Fruit fly (Drosophila melanogaster) whole organism, embryonic: ENCODE data around the gene Tep4.
A peak's percentile ranks its signal among the peaks of the same experiment; 100 is the strongest.

Experiments used
- Bgb ChIP-seq: fragments of 200-800 bp; sonication (Bioruptor generic); IDR thresholded peaks from 2 replicates; pipeline ENCODE4 v1.3.6; 2022; ENCODE audit warnings: missing biosample characterization, missing genetic modification characterization; ENCODE audit not compliant: partially characterized antibody
- C15 ChIP-seq: fragments of 200-800 bp; sonication (Bioruptor generic); IDR thresholded peaks from 3 replicates; pipeline ENCODE4 v1.3.6; 2022; ENCODE audit warnings: missing biosample characterization, missing genetic modification characterization
- CG10147 ChIP-seq: fragments of 200-800 bp; sonication (Bioruptor generic); optimal IDR thresholded peaks from 2 replicates; lab custom pipeline; 2019; ENCODE audit warnings: missing biosample characterization, mild to moderate bottlenecking, missing genetic modification characterization, moderate library complexity
- CG10321 ChIP-seq: fragments of 200-800 bp; sonication (Bioruptor generic); IDR thresholded peaks from 2 replicates; pipeline ENCODE4 v1.3.6; 2022; ENCODE audit warnings: missing biosample characterization, missing genetic modification characterization
- CG11456 ChIP-seq: fragments of 200-800 bp; sonication (Bioruptor generic); IDR thresholded peaks from 3 replicates; pipeline ENCODE4 v1.3.6; 2022; ENCODE audit warnings: missing biosample characterization, missing genetic modification characterization
- CG12391 ChIP-seq: fragments of 200-800 bp; sonication (Bioruptor generic); optimal IDR thresholded peaks from 3 replicates; lab custom pipeline; 2018; ENCODE audit warnings: missing biosample characterization, mild to moderate bottlenecking, missing genetic modification characterization, moderate library complexity
- CG12769 ChIP-seq: fragments of 200-800 bp; sonication (Bioruptor generic); optimal IDR thresholded peaks from 2 replicates; lab custom pipeline; 2019; ENCODE audit warnings: missing biosample characterization, mild to moderate bottlenecking, missing genetic modification characterization, moderate library complexity
- CG14014 ChIP-seq: fragments of 200-800 bp; sonication (Bioruptor generic); IDR thresholded peaks from 2 replicates; pipeline ENCODE4 v1.3.6; 2022; ENCODE audit warnings: missing biosample characterization, missing genetic modification characterization
- CG14050 ChIP-seq: fragments of 200-800 bp; sonication (Bioruptor generic); IDR thresholded peaks from 3 replicates; pipeline ENCODE4 v1.3.6; 2022; ENCODE audit warnings: missing biosample characterization, missing genetic modification characterization
- CG14710 ChIP-seq: fragments of 200-800 bp; sonication (Bioruptor generic); optimal IDR thresholded peaks from 3 replicates; lab custom pipeline; 2019; ENCODE audit warnings: missing biosample characterization, mild to moderate bottlenecking, missing genetic modification characterization, moderate library complexity
- CG15514 ChIP-seq: fragments of 200-800 bp; sonication (Bioruptor generic); optimal IDR thresholded peaks from 3 replicates; lab custom pipeline; 2017; ENCODE audit warnings: missing biosample characterization, missing genetic modification characterization, mild to moderate bottlenecking, moderate library complexity, missing genetic modification reagents
- CG18599 ChIP-seq: fragments of 200-800 bp; sonication (Bioruptor generic); optimal IDR thresholded peaks from 3 replicates; lab custom pipeline; 2017; ENCODE audit warnings: missing biosample characterization, missing genetic modification characterization, mild to moderate bottlenecking, moderate library complexity, missing genetic modification reagents
- CG2678 ChIP-seq: fragments of 200-800 bp; sonication (Bioruptor generic); optimal IDR thresholded peaks from 3 replicates; lab custom pipeline; 2019; ENCODE audit warnings: missing biosample characterization, mild to moderate bottlenecking, missing genetic modification characterization, moderate library complexity
- CG3163 ChIP-seq: fragments of 200-800 bp; sonication (Bioruptor generic); optimal IDR thresholded peaks from 3 replicates; lab custom pipeline; 2016; ENCODE audit warnings: missing biosample characterization, missing genetic modification characterization
- CG3847 ChIP-seq: fragments of 200-800 bp; sonication (Bioruptor generic); IDR thresholded peaks from 2 replicates; pipeline ENCODE4 v1.3.6; 2022; ENCODE audit warnings: missing biosample characterization, missing genetic modification characterization
- CG3995 ChIP-seq: fragments of 200-800 bp; sonication (Bioruptor generic); optimal IDR thresholded peaks from 3 replicates; lab custom pipeline; 2016; ENCODE audit warnings: missing biosample characterization, missing genetic modification characterization
- CG4424 ChIP-seq: fragments of 200-800 bp; sonication (Bioruptor generic); optimal IDR thresholded peaks from 3 replicates; lab custom pipeline; 2016; ENCODE audit warnings: missing biosample characterization, missing genetic modification characterization
- CG4820 ChIP-seq: fragments of 200-800 bp; sonication (Bioruptor generic); optimal IDR thresholded peaks from 3 replicates; lab custom pipeline; 2016; ENCODE audit warnings: missing biosample characterization, missing genetic modification characterization
- CG6765 ChIP-seq: fragments of 200-800 bp; sonication (Bioruptor generic); optimal IDR thresholded peaks from 3 replicates; lab custom pipeline; 2017; ENCODE audit warnings: missing biosample characterization, mild to moderate bottlenecking, missing genetic modification characterization
- CG6791 ChIP-seq: fragments of 200-800 bp; sonication (Bioruptor generic); IDR thresholded peaks from 3 replicates; pipeline ENCODE4 v1.3.6; 2022; ENCODE audit warnings: missing biosample characterization, missing genetic modification characterization; ENCODE audit not compliant: partially characterized antibody
- CG7357 ChIP-seq: fragments of 200-800 bp; sonication (Bioruptor generic); IDR thresholded peaks from 3 replicates; pipeline ENCODE4 v1.3.6; 2022; ENCODE audit warnings: missing biosample characterization, missing genetic modification characterization
- CG9437 ChIP-seq: fragments of 200-800 bp; sonication (Bioruptor generic); optimal IDR thresholded peaks from 2 replicates; lab custom pipeline; 2018; ENCODE audit warnings: missing biosample characterization, mild to moderate bottlenecking, missing genetic modification characterization
- D19A ChIP-seq: fragments of 200-800 bp; optimal IDR thresholded peaks from 3 replicates; lab custom pipeline; 2019; ENCODE audit warnings: missing biosample characterization, mild to moderate bottlenecking, missing genetic modification characterization, moderate library complexity
- Dip3 ChIP-seq: fragments of 200-800 bp; sonication (Bioruptor generic); optimal IDR thresholded peaks from 3 replicates; lab custom pipeline; 2016; ENCODE audit warnings: missing biosample characterization, missing genetic modification characterization
- E2f2 ChIP-seq: fragments of 200-800 bp; sonication (Bioruptor generic); IDR thresholded peaks from 2 replicates; pipeline ENCODE4 v1.3.6; 2022; ENCODE audit warnings: missing biosample characterization, missing genetic modification characterization
- Gug ChIP-seq: fragments of 200-800 bp; sonication (Bioruptor generic); IDR thresholded peaks from 4 replicates; pipeline ENCODE4 v1.3.6; 2022; ENCODE audit warnings: missing biosample characterization, missing genetic modification characterization
- Hsf ChIP-seq: fragments of 200-800 bp; sonication (Bioruptor generic); optimal IDR thresholded peaks from 3 replicates; lab custom pipeline; 2016; ENCODE audit warnings: missing biosample characterization, missing genetic modification characterization
- NFAT ChIP-seq: fragments of 200-800 bp; sonication (Bioruptor generic); IDR thresholded peaks from 2 replicates; pipeline ENCODE4 v1.3.6; 2022; ENCODE audit warnings: missing biosample characterization, missing genetic modification characterization
- Nf-YC ChIP-seq: fragments of 200-800 bp; optimal IDR thresholded peaks from 3 replicates; lab custom pipeline; 2019; ENCODE audit warnings: missing biosample characterization, mild to moderate bottlenecking, missing genetic modification characterization, moderate library complexity
- Side ChIP-seq: fragments of 200-800 bp; sonication (Bioruptor generic); optimal IDR thresholded peaks from 2 replicates; lab custom pipeline; 2016; ENCODE audit warnings: missing biosample characterization, missing genetic modification characterization
- br ChIP-seq: fragments of >200 bp; optimal IDR thresholded peaks from 2 replicates; lab custom pipeline; 2017
- bsh ChIP-seq, 2 experiments: fragments of 200-800 bp; sonication (Bioruptor generic); optimal IDR thresholded peaks; 2 replicates each; lab custom pipeline; 2017 to 2018; ENCODE audit warnings: mild to moderate bottlenecking in 2 of 2, missing biosample characterization in 2 of 2, missing genetic modification characterization in 2 of 2, moderate library complexity in 1 of 2
- cad ChIP-seq: fragments of >200 bp; optimal IDR thresholded peaks from 2 replicates; lab custom pipeline; 2017; ENCODE audit warnings: missing biosample characterization, missing genetic modification characterization
- chn ChIP-seq: fragments of 200-800 bp; sonication (Bioruptor generic); optimal IDR thresholded peaks from 2 replicates; lab custom pipeline; 2016; ENCODE audit warnings: missing biosample characterization, missing genetic modification characterization
- gro ChIP-seq: fragments of 200-800 bp; sonication (Bioruptor generic); optimal IDR thresholded peaks from 2 replicates; lab custom pipeline; 2016; ENCODE audit warnings: missing biosample characterization, missing genetic modification characterization
- hkb ChIP-seq, 2 experiments: fragments of 200-800 bp in 1 of 2; fragments of >200 bp in 1 of 2; sonication (Bioruptor generic) in 1 of 2; IDR thresholded peaks in 1 of 2; optimal IDR thresholded peaks in 1 of 2; 2 replicates each; pipeline versions ENCODE4 v1.3.6 to Lab custom; 2017 to 2022; ENCODE audit warnings: missing biosample characterization in 1 of 2, missing genetic modification characterization in 1 of 2
- kay ChIP-seq: fragments of 200-800 bp; sonication (Bioruptor generic); optimal IDR thresholded peaks from 2 replicates; lab custom pipeline; 2016; ENCODE audit warnings: missing biosample characterization, missing genetic modification characterization
- mld ChIP-seq: fragments of 200-800 bp; sonication (Bioruptor generic); IDR thresholded peaks from 3 replicates; pipeline ENCODE4 v1.3.6; 2022; ENCODE audit warnings: missing biosample characterization, missing genetic modification characterization; ENCODE audit not compliant: partially characterized antibody
- nmo ChIP-seq: fragments of 200-800 bp; sonication (Bioruptor generic); optimal IDR thresholded peaks from 2 replicates; lab custom pipeline; 2018; ENCODE audit warnings: missing biosample characterization, mild to moderate bottlenecking, missing genetic modification characterization, moderate library complexity
- otp ChIP-seq: fragments of 200-800 bp; sonication (Bioruptor generic); IDR thresholded peaks from 3 replicates; pipeline ENCODE4, ENCODE4 v1.3.6; 2022; ENCODE audit warnings: missing biosample characterization, missing genetic modification characterization
- ranshi ChIP-seq: fragments of 200-800 bp; sonication (Bioruptor generic); IDR thresholded peaks from 2 replicates; pipeline ENCODE4 v1.3.6; 2022; ENCODE audit warnings: missing biosample characterization, missing genetic modification characterization
- row ChIP-seq: fragments of 200-800 bp; sonication (Bioruptor generic); IDR thresholded peaks from 3 replicates; pipeline ENCODE4 v1.3.6; 2022; ENCODE audit warnings: missing biosample characterization, missing genetic modification characterization
- scrt ChIP-seq: fragments of 200-800 bp; sonication (Bioruptor generic); optimal IDR thresholded peaks from 2 replicates; lab custom pipeline; 2018; ENCODE audit warnings: missing biosample characterization, mild to moderate bottlenecking, missing genetic modification characterization, moderate library complexity
- sim ChIP-seq: fragments of 200-800 bp; sonication (Bioruptor generic); IDR thresholded peaks from 2 replicates; pipeline ENCODE4 v1.3.6; 2022; ENCODE audit warnings: missing biosample characterization, missing genetic modification characterization
- slp2 ChIP-seq: fragments of 200-800 bp; sonication (Bioruptor generic); optimal IDR thresholded peaks from 2 replicates; lab custom pipeline; 2016; ENCODE audit warnings: missing biosample characterization, missing genetic modification characterization
- stc ChIP-seq: fragments of 200-800 bp; sonication (Bioruptor generic); IDR thresholded peaks from 2 replicates; pipeline ENCODE4 v1.3.6; 2022; ENCODE audit warnings: missing biosample characterization, missing genetic modification characterization
- tin ChIP-seq: fragments of 200-800 bp; sonication (Bioruptor generic); optimal IDR thresholded peaks from 3 replicates; lab custom pipeline; 2016; ENCODE audit warnings: missing biosample characterization, missing genetic modification characterization
- unpg ChIP-seq: fragments of 200-800 bp; sonication (Bioruptor generic); optimal IDR thresholded peaks from 3 replicates; lab custom pipeline; 2018; ENCODE audit warnings: missing biosample characterization, mild to moderate bottlenecking, missing genetic modification characterization, moderate library complexity
- vnd ChIP-seq: fragments of 200-800 bp; sonication (Bioruptor generic); IDR thresholded peaks from 3 replicates; pipeline ENCODE4 v1.3.6; 2022; ENCODE audit warnings: missing biosample characterization, missing genetic modification characterization; ENCODE audit not compliant: partially characterized antibody

The Tep4 gene

dm6 chr2L:19517154-19517814 is 31.0 kb upstream of the Tep4 start, which contains the start of gene Hasp:
Gene Hasp, minus strand, starts transcription at chr2L:19517204.
- peak; percentile 58 for TF ChIP-seq Bgb (GFP tag; lab: Robert Waterston, UW)
- peak; percentile 63; the same call in 1 of the 2 replicates for TF ChIP-seq CG14014 (GFP tag; lab: Robert Waterston, UW)
- TF ChIP-seq CG12391 (tag; lab: Kevin White, UChicago): peak; percentile 68
- peak; percentile 28 for TF ChIP-seq Dip3
- peak; percentile 9; the same call in 1 of the 3 replicates for TF ChIP-seq CG14050 (GFP tag; lab: Robert Waterston, UW)
- peak; percentile 60; the same call in 2 of the 3 replicates for TF ChIP-seq CG11456
- TF ChIP-seq Gug: peak; percentile 45; the same call in 2 of the 4 replicates
- no peak for TF ChIP-seq chn
- TF ChIP-seq CG4424 (GFP tag; lab: Kevin White, UChicago): peak; percentile 46
- TF ChIP-seq CG14710 (tag; lab: Kevin White, UChicago): peak; percentile 46
- peak; percentile 16; the same call in 1 of the 3 replicates for TF ChIP-seq C15
- peak; percentile 48 for TF ChIP-seq Nf-YC
- TF ChIP-seq CG3163 (GFP tag; lab: Kevin White, UChicago): no peak
- peak; percentile 72 for TF ChIP-seq D19A
- TF ChIP-seq bsh (GFP tag; optimal IDR thresholded peaks at IDR 0.05; lab: Kevin White, UChicago): peak in 1 of 2 experiments; percentile 75
- TF ChIP-seq cad (GFP tag; lab: Kevin White, UChicago): no peak
- TF ChIP-seq tin (GFP tag; lab: Kevin White, UChicago): peak; percentile 65
- TF ChIP-seq unpg (GFP tag; lab: Kevin White, UChicago): peak; percentile 66
- TF ChIP-seq stc (GFP tag; lab: Robert Waterston, UW): peak; percentile 51; the same call in 1 of the 2 replicates
- peak; percentile 39; the same call in 1 of the 2 replicates for TF ChIP-seq NFAT
- TF ChIP-seq Hsf (GFP tag; lab: Kevin White, UChicago): peak; percentile 18
- no peak for TF ChIP-seq CG3995 (GFP tag; lab: Kevin White, UChicago)
- peak; percentile 83 for TF ChIP-seq CG6791
- no peak for TF ChIP-seq hkb (optimal IDR thresholded peaks at IDR 0.05; lab: Kevin White, UChicago)
- TF ChIP-seq hkb (GFP tag; IDR thresholded peaks at IDR 0.05; lab: Robert Waterston, UW): peak; percentile 52; the same call in 1 of the 2 replicates
- no peak for TF ChIP-seq scrt
- no peak for TF ChIP-seq br (lab: Kevin White, UChicago)
- TF ChIP-seq E2f2 (GFP tag; lab: Robert Waterston, UW): peak; percentile 33
- no peak; the same call in 1 of the 2 replicates for TF ChIP-seq sim (GFP tag; lab: Robert Waterston, UW)
- TF ChIP-seq ranshi: peak; percentile 33; the same call in 1 of the 2 replicates
- no peak; the same call in 1 of the 2 replicates for TF ChIP-seq CG3847 (GFP tag; lab: Robert Waterston, UW)
- TF ChIP-seq nmo (GFP tag; lab: Kevin White, UChicago): peak; percentile 79
- TF ChIP-seq vnd: peak; percentile 74
- TF ChIP-seq CG9437 (GFP tag; lab: Kevin White, UChicago): peak; percentile 12
- TF ChIP-seq row (GFP tag; lab: Robert Waterston, UW): peak; percentile 77
- peak; percentile 92 for TF ChIP-seq mld (GFP tag; lab: Robert Waterston, UW)
- peak; percentile 58 for TF ChIP-seq CG4820 (GFP tag; lab: Kevin White, UChicago)
- no peak for TF ChIP-seq gro (GFP tag; lab: Kevin White, UChicago)
- TF ChIP-seq CG18599 (GFP tag; lab: Kevin White, UChicago): peak; percentile 53
- TF ChIP-seq slp2 (GFP tag; lab: Kevin White, UChicago): peak; percentile 31
- TF ChIP-seq otp (GFP tag; lab: Robert Waterston, UW): no peak
- peak; percentile 68 for TF ChIP-seq CG2678 (tag; lab: Kevin White, UChicago)
- peak; percentile 52 for TF ChIP-seq CG10147 (GFP tag; lab: Kevin White, UChicago)
- TF ChIP-seq CG15514: peak; percentile 19
- TF ChIP-seq kay (GFP tag; lab: Kevin White, UChicago): peak; percentile 12
- TF ChIP-seq CG12769: no peak
- TF ChIP-seq CG7357: no peak
- no peak for TF ChIP-seq Side (GFP tag; lab: Kevin White, UChicago)
- TF ChIP-seq CG6765 (GFP tag; lab: Kevin White, UChicago): no peak
- no peak for TF ChIP-seq CG10321 (GFP tag; lab: Robert Waterston, UW)
